Worm (Caenorhabditis elegans) whole organism, L2 larva: ENCODE data around the gene lev-9.
A peak's percentile ranks its signal among the peaks of the same experiment; 100 is the strongest.

ENCODE experiments used
- C34F6.9 ChIP-seq: fragments of 150-350 bp; optimal IDR thresholded peaks from 2 replicates; lab custom pipeline; 2014; ENCODE audit warnings: missing biosample characterization, missing genetic modification characterization
- F13H6.1 ChIP-seq: sonication (generic microtip); optimal IDR thresholded peaks from 2 replicates; lab custom pipeline; 2016; ENCODE audit warnings: missing genetic modification characterization, missing compliant biosample characterization
- R02D3.7 ChIP-seq: fragments of 150-350 bp; optimal IDR thresholded peaks from 2 replicates; lab custom pipeline; 2014; ENCODE audit warnings: missing biosample characterization, missing genetic modification characterization
- Y55F3AM.14 ChIP-seq: fragments of 200-800 bp; sonication (Bioruptor generic); optimal IDR thresholded peaks from 2 replicates; lab custom pipeline; 2018; ENCODE audit warnings: mild to moderate bottlenecking, missing genetic modification characterization, missing compliant biosample characterization
- ZK546.5 ChIP-seq: sonication (generic microtip); optimal IDR thresholded peaks from 2 replicates; lab custom pipeline; 2017; ENCODE audit warnings: missing biosample characterization, missing genetic modification characterization
- alr-1 ChIP-seq: fragments of 150-350 bp; optimal IDR thresholded peaks from 2 replicates; lab custom pipeline; 2014; ENCODE audit warnings: missing biosample characterization, missing genetic modification characterization
- aly-2 ChIP-seq: fragments of 150-350 bp; optimal IDR thresholded peaks from 2 replicates; lab custom pipeline; 2014; ENCODE audit warnings: missing biosample characterization, missing genetic modification characterization
- ama-1 ChIP-seq: fragments of 150-350 bp; optimal IDR thresholded peaks from 2 replicates; lab custom pipeline; 2018; ENCODE audit warnings: inconsistent platforms
- blmp-1 ChIP-seq: sonication (generic microtip); optimal IDR thresholded peaks from 2 replicates; lab custom pipeline; 2017; ENCODE audit warnings: missing genetic modification characterization, mild to moderate bottlenecking, missing compliant biosample characterization, antibody characterized with exemption, moderate library complexity; ENCODE audit not compliant: insufficient read depth
- ceh-16 ChIP-seq: fragments of 150-350 bp; optimal IDR thresholded peaks from 2 replicates; lab custom pipeline; 2014; ENCODE audit warnings: missing biosample characterization, missing genetic modification characterization
- ceh-82 ChIP-seq: fragments of 150-350 bp; optimal IDR thresholded peaks from 2 replicates; lab custom pipeline; 2014; ENCODE audit warnings: missing biosample characterization, missing genetic modification characterization
- crh-2 ChIP-seq: sonication (generic microtip); optimal IDR thresholded peaks from 2 replicates; lab custom pipeline; 2017; ENCODE audit warnings: missing biosample characterization, missing genetic modification characterization
- dmd-4 ChIP-seq: sonication (generic microtip); optimal IDR thresholded peaks from 2 replicates; lab custom pipeline; 2017; ENCODE audit warnings: missing biosample characterization, missing genetic modification characterization
- egl-27 ChIP-seq: sonication (generic microtip); optimal IDR thresholded peaks from 3 replicates; lab custom pipeline; 2017; ENCODE audit warnings: missing biosample characterization, missing genetic modification reagents, missing genetic modification characterization
- elt-1 ChIP-seq: fragments of 150-350 bp; optimal IDR thresholded peaks from 2 replicates; lab custom pipeline; 2014; ENCODE audit warnings: missing biosample characterization, missing genetic modification characterization
- elt-3 ChIP-seq: sonication (generic microtip); optimal IDR thresholded peaks from 2 replicates; lab custom pipeline; 2017; ENCODE audit warnings: missing biosample characterization, missing genetic modification characterization
- fos-1 ChIP-seq: fragments of 150-350 bp; optimal IDR thresholded peaks from 2 replicates; lab custom pipeline; 2014; ENCODE audit warnings: missing biosample characterization, missing genetic modification characterization
- gmeb-1 ChIP-seq: fragments of 150-350 bp; optimal IDR thresholded peaks from 2 replicates; lab custom pipeline; 2014; ENCODE audit warnings: missing biosample characterization, missing genetic modification characterization
- lin-11 ChIP-seq: fragments of 150-350 bp; sonication (generic microtip); optimal IDR thresholded peaks from 2 replicates; lab custom pipeline; 2014; ENCODE audit warnings: missing biosample characterization, missing genetic modification characterization, inconsistent platforms, mixed read lengths
- lin-13 ChIP-seq: fragments of 150-350 bp; optimal IDR thresholded peaks from 2 replicates; lab custom pipeline; 2014; ENCODE audit warnings: missing biosample characterization, missing genetic modification reagents, missing genetic modification characterization
- lin-39 ChIP-seq: fragments of 150-350 bp; optimal IDR thresholded peaks from 2 replicates; lab custom pipeline; 2014; ENCODE audit warnings: missing biosample characterization, missing genetic modification reagents, missing genetic modification characterization
- lsy-2 ChIP-seq, 2 experiments: fragments of 150-350 bp in 1 of 2; sonication (generic microtip) in 1 of 2; optimal IDR thresholded peaks; 2 replicates each; lab custom pipeline; 2014 to 2017; ENCODE audit warnings: missing biosample characterization in 2 of 2, missing genetic modification characterization in 2 of 2
- mab-5 ChIP-seq: fragments of 150-350 bp; optimal IDR thresholded peaks from 2 replicates; lab custom pipeline; 2014; ENCODE audit warnings: missing biosample characterization, missing genetic modification characterization
- mbf-1 ChIP-seq: sonication (generic microtip); optimal IDR thresholded peaks from 2 replicates; lab custom pipeline; 2017; ENCODE audit warnings: missing biosample characterization, missing genetic modification characterization
- mdl-1 ChIP-seq, 2 experiments: fragments of 150-350 bp in 1 of 2; sonication (generic microtip) in 1 of 2; optimal IDR thresholded peaks; 2 replicates each; lab custom pipeline; 2017; ENCODE audit warnings: missing biosample characterization in 2 of 2, missing genetic modification characterization in 2 of 2
- nhr-10 ChIP-seq: sonication (generic microtip); optimal IDR thresholded peaks from 2 replicates; lab custom pipeline; 2017; ENCODE audit warnings: missing biosample characterization, missing genetic modification characterization
- nhr-11 ChIP-seq: fragments of 150-350 bp; optimal IDR thresholded peaks from 2 replicates; lab custom pipeline; 2014; ENCODE audit warnings: missing biosample characterization, missing genetic modification characterization
- nhr-12 ChIP-seq: fragments of 150-350 bp; optimal IDR thresholded peaks from 2 replicates; lab custom pipeline; 2014; ENCODE audit warnings: missing biosample characterization, missing genetic modification characterization
- nhr-129 ChIP-seq: fragments of 150-350 bp; optimal IDR thresholded peaks from 2 replicates; lab custom pipeline; 2014; ENCODE audit warnings: missing biosample characterization, missing genetic modification characterization
- nhr-21 ChIP-seq: fragments of 150-350 bp; optimal IDR thresholded peaks from 2 replicates; lab custom pipeline; 2014; ENCODE audit warnings: missing biosample characterization, missing genetic modification characterization
- nhr-23 ChIP-seq: fragments of 150-350 bp; optimal IDR thresholded peaks from 2 replicates; lab custom pipeline; 2014; ENCODE audit warnings: missing biosample characterization, missing genetic modification reagents, missing genetic modification characterization
- nhr-237 ChIP-seq: fragments of 150-350 bp; optimal IDR thresholded peaks from 2 replicates; lab custom pipeline; 2014; ENCODE audit warnings: missing biosample characterization, missing genetic modification characterization
- nhr-25 ChIP-seq: fragments of 150-350 bp; sonication (generic microtip); optimal IDR thresholded peaks from 3 replicates; lab custom pipeline; 2014; ENCODE audit warnings: missing biosample characterization, missing genetic modification characterization
- nhr-77 ChIP-seq: fragments of 150-350 bp; optimal IDR thresholded peaks from 2 replicates; lab custom pipeline; 2014; ENCODE audit warnings: missing biosample characterization, missing genetic modification characterization
- peb-1 ChIP-seq: fragments of 150-350 bp; optimal IDR thresholded peaks from 2 replicates; lab custom pipeline; 2014; ENCODE audit warnings: missing biosample characterization, missing genetic modification characterization
- sem-4 ChIP-seq: fragments of 150-350 bp; optimal IDR thresholded peaks from 2 replicates; lab custom pipeline; 2014; ENCODE audit warnings: missing biosample characterization, missing genetic modification reagents, missing genetic modification characterization
- skn-1 ChIP-seq: sonication (generic microtip); optimal IDR thresholded peaks from 2 replicates; lab custom pipeline; 2017; ENCODE audit warnings: missing biosample characterization, missing genetic modification characterization
- sma-3 ChIP-seq: sonication (generic microtip); optimal IDR thresholded peaks from 2 replicates; lab custom pipeline; 2016; ENCODE audit warnings: missing genetic modification reagents, missing genetic modification characterization, missing compliant biosample characterization
- sma-9 ChIP-seq, 2 experiments: fragments of 150-350 bp in 1 of 2; sonication (generic microtip) in 1 of 2; optimal IDR thresholded peaks; 2 replicates each; lab custom pipeline; 2014 to 2016; ENCODE audit warnings: missing genetic modification characterization in 2 of 2, mild to moderate bottlenecking in 1 of 2, missing biosample characterization in 1 of 2, missing compliant biosample characterization in 1 of 2, missing genetic modification reagents in 1 of 2, moderate library complexity in 1 of 2
- snpc-4 ChIP-seq: fragments of 150-350 bp; optimal IDR thresholded peaks from 2 replicates; lab custom pipeline; 2014; ENCODE audit warnings: missing biosample characterization, missing genetic modification characterization
- unc-39 ChIP-seq: fragments of 150-350 bp; optimal IDR thresholded peaks from 2 replicates; lab custom pipeline; 2014; ENCODE audit warnings: missing biosample characterization, missing genetic modification characterization
- unc-55 ChIP-seq: fragments of 150-350 bp; sonication (generic microtip); optimal IDR thresholded peaks from 3 replicates; lab custom pipeline; 2014; ENCODE audit warnings: missing biosample characterization, missing genetic modification reagents, missing genetic modification characterization
- unc-62 ChIP-seq: fragments of 150-350 bp; optimal IDR thresholded peaks from 2 replicates; lab custom pipeline; 2014; ENCODE audit warnings: missing biosample characterization, missing genetic modification reagents, missing genetic modification characterization
- zag-1 ChIP-seq: fragments of 150-350 bp; optimal IDR thresholded peaks from 2 replicates; lab custom pipeline; 2014; ENCODE audit warnings: missing biosample characterization, missing genetic modification characterization
- ztf-1 ChIP-seq: fragments of 200-800 bp; sonication (Bioruptor generic); conservative IDR thresholded peaks from 2 replicates; pipeline ENCODE4 v1.3.6; 2022; ENCODE audit warnings: missing genetic modification characterization, missing compliant biosample characterization
- ztf-11 ChIP-seq: sonication (generic microtip); optimal IDR thresholded peaks from 2 replicates; lab custom pipeline; 2017; ENCODE audit warnings: missing biosample characterization, missing genetic modification characterization
- ztf-4 ChIP-seq: fragments of 150-350 bp; optimal IDR thresholded peaks from 2 replicates; lab custom pipeline; 2014; ENCODE audit warnings: missing biosample characterization, missing genetic modification characterization

The lev-9 gene

DNA sequence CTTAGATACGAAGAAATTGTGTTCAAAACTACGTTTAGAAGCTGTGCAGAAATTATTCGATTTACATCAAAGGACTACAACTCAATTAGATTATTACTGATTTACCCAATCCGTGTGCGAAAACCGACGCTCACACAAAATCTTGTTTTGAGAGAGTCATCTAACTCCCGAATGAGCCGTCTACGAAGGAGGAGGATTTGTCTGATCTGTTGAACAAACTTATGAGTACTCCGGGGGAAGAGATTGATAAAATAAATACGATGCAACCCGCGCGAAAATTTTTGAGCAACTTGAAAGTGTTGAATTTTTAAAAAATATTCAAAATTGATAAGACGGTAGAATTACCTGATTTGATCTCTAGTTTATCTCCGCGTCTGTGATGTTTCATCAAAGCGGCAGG is 40.2 kb downstream of the lev-9 start:
- peak; percentile 26 for TF ChIP-seq nhr-21 (tag; lab: Kevin White, UChicago)
- no peak for TF ChIP-seq C34F6.9
- TF ChIP-seq ztf-4 (tag; lab: Kevin White, UChicago), result no peak
- no peak for TF ChIP-seq aly-2
- TF ChIP-seq sma-9 (GFP tag; optimal IDR thresholded peaks at IDR 0.05; lab: Kevin White, UChicago), result peak; percentile 1
- TF ChIP-seq sma-9 (tag; optimal IDR thresholded peaks at IDR 0.05; lab: Kevin White, UChicago), result no peak
- TF ChIP-seq, all 48 proteins: peak for 2

- TF ChIP-seq F13H6.1, result no peak
- TF ChIP-seq snpc-4 (tag; lab: Kevin White, UChicago), result no peak
- TF ChIP-seq lsy-2 (tag; optimal IDR thresholded peaks at IDR 0.05; lab: Kevin White, UChicago), result peak in 1 of 2 experiments; percentile 4
- TF ChIP-seq sma-9 (GFP tag; optimal IDR thresholded peaks at IDR 0.05; lab: Kevin White, UChicago), result peak; percentile 62
- TF ChIP-seq sma-9 (tag; optimal IDR thresholded peaks at IDR 0.05; lab: Kevin White, UChicago), result no peak
- no peak for TF ChIP-seq lin-11 (tag; lab: Kevin White, UChicago)
- TF ChIP-seq zag-1 (tag; lab: Kevin White, UChicago), result peak; percentile 57
- TF ChIP-seq unc-62 (GFP tag; lab: Kevin White, UChicago), result no peak
- no peak for TF ChIP-seq gmeb-1 (tag; lab: Kevin White, UChicago)
- TF ChIP-seq crh-2 (tag; lab: Kevin White, UChicago), result no peak
- peak; percentile 30 for TF ChIP-seq sem-4 (tag; lab: Kevin White, UChicago)
- no peak for TF ChIP-seq nhr-77 (tag; lab: Kevin White, UChicago)
These were observed 40.7 kb downstream of the lev-9 start for ce11 chrX:6250866-6251265.

ce11 chrX:6250272-6250752 is 41.2 kb downstream of the lev-9 start:
- TF ChIP-seq dmd-4 (tag; lab: Kevin White, UChicago) (no peak), nhr-21 (tag; lab: Kevin White, UChicago) (peak; percentile 66), ztf-11 (no peak), elt-3 (tag; lab: Kevin White, UChicago) (no peak), nhr-10 (tag; lab: Kevin White, UChicago) (no peak), egl-27 (tag; lab: Kevin White, UChicago) (peak; percentile 49), alr-1 (tag; lab: Kevin White, UChicago) (no peak), ztf-1 (no peak), unc-62 (GFP tag; lab: Kevin White, UChicago) (no peak), skn-1 (tag; lab: Kevin White, UChicago) (no peak), nhr-23 (tag; lab: Kevin White, UChicago) (no peak), lin-39 (no peak), nhr-11 (tag; lab: Kevin White, UChicago) (no peak), F13H6.1 (peak; percentile 74), snpc-4 (tag; lab: Kevin White, UChicago) (no peak), nhr-12 (tag; lab: Kevin White, UChicago) (no peak), C34F6.9 (peak; percentile 86), nhr-25 (peak; percentile 4), sma-3 (GFP tag; lab: Kevin White, UChicago) (peak; percentile 70), gmeb-1 (tag; lab: Kevin White, UChicago) (peak; percentile 6), unc-39 (tag; lab: Kevin White, UChicago) (no peak), lin-13 (GFP tag; lab: Kevin White, UChicago) (peak; percentile 8), nhr-77 (tag; lab: Kevin White, UChicago) (no peak), sem-4 (tag; lab: Kevin White, UChicago) (peak; percentile 75), zag-1 (tag; lab: Kevin White, UChicago) (no peak), unc-55 (peak; percentile 17), fos-1 (tag; lab: Kevin White, UChicago) (peak; percentile 90), ama-1 (peak; percentile 11), elt-1 (no peak), ceh-82 (tag; lab: Kevin White, UChicago) (no peak), lsy-2 (tag; optimal IDR thresholded peaks at IDR 0.05; lab: Kevin White, UChicago) (peak in 1 of 2 experiments; percentile 32), mab-5 (tag; lab: Kevin White, UChicago) (no peak), R02D3.7 (tag; lab: Kevin White, UChicago) (no peak), sma-9 (GFP tag; optimal IDR thresholded peaks at IDR 0.05; lab: Kevin White, UChicago) (peak; percentile 87), sma-9 (tag; optimal IDR thresholded peaks at IDR 0.05; lab: Kevin White, UChicago) (no peak), crh-2 (tag; lab: Kevin White, UChicago) (peak; percentile 42), nhr-129 (tag; lab: Kevin White, UChicago) (peak; percentile 98), ceh-16 (tag; lab: Kevin White, UChicago) (no peak), ZK546.5 (no peak), ztf-4 (tag; lab: Kevin White, UChicago) (no peak), blmp-1 (tag; lab: Kevin White, UChicago) (peak; percentile 1), nhr-237 (tag; lab: Kevin White, UChicago) (no peak), aly-2 (no peak), mbf-1 (tag; lab: Kevin White, UChicago) (no peak), Y55F3AM.14 (GFP tag; lab: Kevin White, UChicago) (no peak), peb-1 (no peak), lin-11 (tag; lab: Kevin White, UChicago) (no peak), mdl-1 (tag; optimal IDR thresholded peaks at IDR 0.05; lab: Kevin White, UChicago) (peak; percentile 9 to 28)
